Fruit fly (Drosophila melanogaster) whole organism, prepupa: ENCODE measurements around the gene SdhBL.

ENCODE experiments used
- CG15336 ChIP-seq: fragments of 200-800 bp; sonication (Bioruptor generic); IDR thresholded peaks from 2 replicates; pipeline ENCODE4 v1.3.6; 2022; ENCODE audit warnings: missing biosample characterization, missing genetic modification characterization
- lz ChIP-seq: fragments of 200-800 bp; sonication (Bioruptor generic); optimal IDR thresholded peaks from 3 replicates; lab custom pipeline; 2016; ENCODE audit warnings: missing biosample characterization, missing genetic modification characterization
- pdm3 ChIP-seq: fragments of 200-800 bp; sonication (Bioruptor generic); optimal IDR thresholded peaks from 3 replicates; lab custom pipeline; 2016; ENCODE audit warnings: missing biosample characterization, missing genetic modification characterization

DNA sequence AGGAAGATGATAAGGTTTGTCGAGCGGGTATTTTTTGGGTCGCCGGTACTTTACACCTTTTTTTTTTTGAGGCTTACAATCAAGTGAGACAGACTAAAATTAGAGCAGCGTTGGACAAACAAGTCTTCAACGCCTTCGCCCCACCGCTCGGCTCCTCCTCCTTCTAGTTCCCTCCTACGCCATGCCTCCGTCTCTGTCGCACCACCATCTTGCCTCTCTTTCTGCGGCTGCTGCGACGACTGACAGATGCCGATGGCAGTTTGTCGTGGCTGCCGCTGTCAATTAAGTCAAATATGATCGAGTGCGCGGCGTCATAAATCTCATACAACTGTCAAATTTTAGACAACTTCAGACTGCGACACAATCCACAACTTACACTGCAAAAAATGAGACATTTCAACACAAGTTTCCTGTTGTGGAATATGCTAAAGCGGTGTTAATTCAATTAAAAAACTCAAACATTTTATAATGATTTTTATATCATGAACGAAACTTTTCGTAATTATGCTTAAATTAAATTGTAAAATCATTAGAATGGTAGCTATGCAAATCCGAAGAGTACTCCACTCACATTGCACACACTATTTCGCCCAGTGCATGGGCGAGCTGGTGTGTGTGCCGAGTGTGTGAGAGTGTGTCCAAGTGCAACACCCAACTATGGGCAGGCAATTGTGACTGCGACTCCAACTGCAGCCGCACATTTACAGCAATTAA, 26.6 kb downstream of the SdhBL start:
- TF ChIP-seq pdm3 (GFP tag; lab: Kevin White, UChicago) (peak; percentile 58), CG15336 (GFP tag; lab: Robert Waterston, UW) (peak; percentile 65), lz (GFP tag; lab: Kevin White, UChicago) (peak; percentile 23)
